Fruit fly (Drosophila melanogaster) Kc167 (cell line): Measurements from ENCODE around the gene Usp10.

ENCODE experiments used
- Myc ChIP-seq: fragments of >200 bp; optimal IDR thresholded peaks from 2 replicates; lab custom pipeline; 2017; ENCODE audit warnings: missing external identifiers
- Sin3A ChIP-seq: fragments of >200 bp; optimal IDR thresholded peaks from 2 replicates; lab custom pipeline; 2018; ENCODE audit warnings: missing external identifiers
- h ChIP-seq: fragments of >200 bp; optimal IDR thresholded peaks from 3 replicates; lab custom pipeline; 2018; ENCODE audit warnings: missing external identifiers
- insv ChIP-seq: fragments of >200 bp; optimal IDR thresholded peaks from 3 replicates; lab custom pipeline; 2018; ENCODE audit warnings: missing external identifiers
- psq ChIP-seq: fragments of >200 bp; optimal IDR thresholded peaks from 2 replicates; lab custom pipeline; 2017; ENCODE audit warnings: missing external identifiers
- ttk ChIP-seq: sonication (Bioruptor generic); optimal IDR thresholded peaks from 2 replicates; lab custom pipeline; 2017; ENCODE audit warnings: missing external identifiers

Usp10 gene

dm6 chr3L:914852-915251, 43.2 kb downstream of the Usp10 start:
- no peak for TF ChIP-seq insv (lab: Kevin White, UChicago)
- no peak for TF ChIP-seq psq
- TF ChIP-seq Sin3A (lab: Kevin White, UChicago) = no peak
- no peak for TF ChIP-seq h
- TF ChIP-seq Myc (lab: Kevin White, UChicago) = no peak
- TF ChIP-seq ttk (lab: Kevin White, UChicago) = no peak

- TF ChIP-seq psq (no peak), Sin3A (lab: Kevin White, UChicago) (no peak), Myc (lab: Kevin White, UChicago) (no peak), insv (lab: Kevin White, UChicago) (no peak), h (no peak), ttk (lab: Kevin White, UChicago) (no peak)
Observed at dm6 chr3L:917225-917624, 45.5 kb downstream of the Usp10 start.
